Fruit fly (Drosophila melanogaster): Measurements from ENCODE around the gene CG11598.

DNA sequence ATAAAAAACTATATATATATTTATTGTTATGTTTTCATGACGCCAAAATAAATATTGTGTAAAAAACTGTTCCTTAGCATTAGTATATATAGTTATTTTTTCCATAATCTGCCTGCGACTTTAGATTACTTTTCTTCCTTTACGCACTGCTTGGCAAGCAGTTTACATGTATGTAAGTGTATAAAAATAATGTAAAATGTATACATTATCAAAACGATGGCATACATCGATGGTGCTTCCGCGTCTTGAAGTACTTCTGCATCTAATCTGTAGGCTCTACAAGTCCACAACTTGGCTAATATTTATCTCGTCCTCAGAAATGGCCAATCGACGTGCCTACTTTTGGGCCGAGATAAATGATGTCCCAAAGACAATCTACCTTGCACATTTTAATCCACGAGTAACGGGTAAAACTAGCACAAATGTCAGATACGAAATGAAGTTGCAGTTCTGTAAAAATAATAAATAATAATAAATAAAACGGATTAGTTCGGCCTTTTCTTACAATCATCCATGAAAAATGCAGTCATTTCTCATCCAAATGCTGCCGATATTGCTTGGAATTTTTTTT, 3.3 kb downstream of the CG11598 start, which contains the start of gene CG11608:
- TF ChIP-seq Pif1A (GFP tag; optimal IDR thresholded peaks at IDR 0.05) (no peak), CG34367 (tag; optimal IDR thresholded peaks at IDR 0.05) (no peak), rn (GFP tag; IDR thresholded peaks at IDR 0.05) (no peak)
